Fruit fly (Drosophila melanogaster) whole organism, embryonic: ENCODE data around the gene CG6012.

ENCODE experiments used
- Atf6 ChIP-seq: fragments of 200-800 bp; sonication (Bioruptor generic); IDR thresholded peaks from 2 replicates; pipeline ENCODE4 v1.3.6; 2022; ENCODE audit warnings: missing biosample characterization, missing genetic modification characterization
- CG12071 ChIP-seq: fragments of 200-800 bp; sonication (Bioruptor generic); optimal IDR thresholded peaks from 3 replicates; lab custom pipeline; 2018; ENCODE audit warnings: missing biosample characterization, mild to moderate bottlenecking, missing genetic modification characterization
- CG12769 ChIP-seq: fragments of 200-800 bp; sonication (Bioruptor generic); optimal IDR thresholded peaks from 2 replicates; lab custom pipeline; 2019; ENCODE audit warnings: missing biosample characterization, mild to moderate bottlenecking, missing genetic modification characterization, moderate library complexity
- pan ChIP-seq, 4 experiments: fragments of >200 bp in 3 of 4; fragments of 200-800 bp in 1 of 4; sonication (Bioruptor generic) in 1 of 4; optimal IDR thresholded peaks in 3 of 4; IDR thresholded peaks in 1 of 4; 2 replicates each; pipeline versions ENCODE4 v1.3.6 to Lab custom; 2017 to 2022; ENCODE audit warnings: missing biosample characterization in 2 of 4, missing genetic modification characterization in 2 of 4, mixed read lengths in 1 of 4

DNA sequence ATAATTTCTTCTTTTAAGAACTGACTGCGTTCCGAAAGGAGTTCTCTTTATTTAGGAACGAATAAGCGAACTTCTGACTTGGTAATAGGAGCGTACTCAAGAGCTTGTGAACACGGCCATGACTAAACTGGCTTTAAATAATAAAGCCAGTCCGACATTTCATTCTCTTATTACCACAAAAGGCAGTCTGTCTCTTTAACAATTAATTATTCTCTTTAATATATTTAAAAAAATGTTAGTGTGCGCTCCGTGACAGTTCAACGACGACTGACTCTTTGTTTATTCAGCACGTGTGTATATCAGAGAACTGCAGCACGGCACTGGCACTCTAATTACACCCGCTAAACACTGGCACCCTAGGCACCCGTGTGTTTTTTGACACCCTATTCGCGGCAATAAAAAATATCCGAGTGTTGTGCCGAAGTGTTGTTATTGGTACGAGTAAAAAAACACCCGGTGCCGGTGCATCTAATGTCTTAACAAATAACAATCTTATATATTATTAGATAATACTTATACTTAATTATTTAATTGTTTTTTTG is 2.8 kb downstream of the CG6012 start, which contains the start of gene CG31809:
- TF ChIP-seq CG12071 (GFP tag; lab: Kevin White, UChicago) (no peak), Atf6 (GFP tag; lab: Robert Waterston, UW) (no peak), pan (optimal IDR thresholded peaks at IDR 0.05; lab: Kevin White, UChicago) (no peak), pan (GFP tag; optimal IDR thresholded peaks at IDR 0.05 in 1 of 2, IDR thresholded peaks at IDR 0.05 in 1 of 2) (no peak), CG12769 (no peak)
